Worm (Caenorhabditis elegans): ENCODE results near the gene ugt-24.

ce11 chrIV:6217066-6217465, 6.5 kb upstream of the ugt-24 start, which contains the start of gene C49A9.9:
- TF ChIP-seq elt-1 (tag; optimal IDR thresholded peaks at IDR 0.05; ENCODE audit: borderline replicate concordance, insufficient read depth) (no peak), hlh-1 (tag; optimal IDR thresholded peaks at IDR 0.05) (no peak), nhr-76 (tag; optimal IDR thresholded peaks at IDR 0.05) (no peak), ztf-11 (tag; optimal IDR thresholded peaks at IDR 0.05) (no peak)

Measured in whole organism, mixed stage, embryonic.